Fruit fly (Drosophila melanogaster) whole organism, adult: ENCODE measurements around the gene stas.

Experiments
- CG11617 ChIP-seq: fragments of 200-800 bp; sonication (Bioruptor generic); optimal IDR thresholded peaks from 2 replicates; lab custom pipeline; 2017; ENCODE audit warnings: mild to moderate bottlenecking, missing biosample characterization, missing genetic modification reagents, missing genetic modification characterization
- CG12768 ChIP-seq: fragments of 200-800 bp; sonication (Bioruptor generic); optimal IDR thresholded peaks from 2 replicates; lab custom pipeline; 2017; ENCODE audit warnings: missing biosample characterization, missing genetic modification characterization, mild to moderate bottlenecking, moderate library complexity, missing genetic modification reagents
- CG14711 ChIP-seq: fragments of 200-800 bp; sonication (Bioruptor generic); optimal IDR thresholded peaks from 2 replicates; lab custom pipeline; 2018; ENCODE audit warnings: missing biosample characterization, mild to moderate bottlenecking, missing genetic modification characterization, moderate library complexity
- CG1620 ChIP-seq: fragments of 200-800 bp; sonication (Bioruptor generic); optimal IDR thresholded peaks from 2 replicates; lab custom pipeline; 2016; ENCODE audit warnings: missing biosample characterization, missing genetic modification characterization
- CG33017 ChIP-seq: fragments of 200-800 bp; sonication (Bioruptor generic); optimal IDR thresholded peaks from 2 replicates; lab custom pipeline; 2018; ENCODE audit warnings: missing biosample characterization, mild to moderate bottlenecking, missing genetic modification characterization, moderate library complexity
- CG5204 ChIP-seq: fragments of 200-800 bp; sonication (Bioruptor generic); optimal IDR thresholded peaks from 2 replicates; lab custom pipeline; 2016; ENCODE audit warnings: missing biosample characterization, missing genetic modification characterization
- CG7045 ChIP-seq: fragments of 200-800 bp; sonication (Bioruptor generic); optimal IDR thresholded peaks from 2 replicates; lab custom pipeline; 2017; ENCODE audit warnings: missing biosample characterization, mild to moderate bottlenecking, missing genetic modification characterization
- CG7101 ChIP-seq: fragments of 200-800 bp; sonication (Bioruptor generic); optimal IDR thresholded peaks from 2 replicates; lab custom pipeline; 2018; ENCODE audit warnings: missing biosample characterization, mild to moderate bottlenecking, missing genetic modification characterization, moderate library complexity
- Clk ChIP-seq: fragments of 200-800 bp; sonication (Bioruptor generic); optimal IDR thresholded peaks from 2 replicates; lab custom pipeline; 2017; ENCODE audit warnings: missing biosample characterization, missing genetic modification characterization
- Crg-1 ChIP-seq: fragments of 200-800 bp; sonication (Bioruptor generic); optimal IDR thresholded peaks from 2 replicates; lab custom pipeline; 2016; ENCODE audit warnings: missing biosample characterization, missing genetic modification characterization
- Hr96 ChIP-seq: fragments of 200-800 bp; sonication (Bioruptor generic); optimal IDR thresholded peaks from 2 replicates; lab custom pipeline; 2016; ENCODE audit warnings: missing biosample characterization, missing genetic modification characterization
- Mnt ChIP-seq: fragments of 200-800 bp; sonication (Bioruptor generic); optimal IDR thresholded peaks from 2 replicates; lab custom pipeline; 2016; ENCODE audit warnings: missing biosample characterization, mild to moderate bottlenecking, missing genetic modification characterization
- bab1 ChIP-seq: fragments of 200-800 bp; sonication (Bioruptor generic); optimal IDR thresholded peaks from 3 replicates; lab custom pipeline; 2019; ENCODE audit warnings: missing biosample characterization, mild to moderate bottlenecking, missing genetic modification characterization, moderate library complexity
- cic ChIP-seq: fragments of 200-800 bp; sonication (Bioruptor generic); optimal IDR thresholded peaks from 2 replicates; lab custom pipeline; 2017; ENCODE audit warnings: missing biosample characterization, mild to moderate bottlenecking, missing genetic modification characterization, moderate library complexity
- cnc ChIP-seq, 2 experiments: fragments of >200 bp; optimal IDR thresholded peaks; 2 replicates each; lab custom pipeline; 2017
- kay ChIP-seq: fragments of 200-800 bp; sonication (Bioruptor generic); peaks from one replicate; lab custom pipeline; 2016; ENCODE audit warnings: missing biosample characterization, missing genetic modification characterization, borderline replicate concordance
- ovo ChIP-seq: fragments of 200-800 bp; sonication (Bioruptor generic); optimal IDR thresholded peaks from 2 replicates; lab custom pipeline; 2016; ENCODE audit warnings: missing biosample characterization, missing genetic modification characterization
- pad ChIP-seq: fragments of 200-800 bp; sonication (Bioruptor generic); optimal IDR thresholded peaks from 3 replicates; lab custom pipeline; 2017; ENCODE audit warnings: missing biosample characterization, missing genetic modification characterization, mild to moderate bottlenecking, moderate library complexity, missing genetic modification reagents
- tj ChIP-seq: fragments of 200-800 bp; sonication (Bioruptor generic); optimal IDR thresholded peaks from 3 replicates; lab custom pipeline; 2017; ENCODE audit warnings: missing biosample characterization, mild to moderate bottlenecking, missing genetic modification characterization, moderate library complexity
- toe ChIP-seq: fragments of 200-800 bp; sonication (Bioruptor generic); optimal IDR thresholded peaks from 2 replicates; lab custom pipeline; 2016; ENCODE audit warnings: missing biosample characterization, missing genetic modification characterization

stas gene

DNA sequence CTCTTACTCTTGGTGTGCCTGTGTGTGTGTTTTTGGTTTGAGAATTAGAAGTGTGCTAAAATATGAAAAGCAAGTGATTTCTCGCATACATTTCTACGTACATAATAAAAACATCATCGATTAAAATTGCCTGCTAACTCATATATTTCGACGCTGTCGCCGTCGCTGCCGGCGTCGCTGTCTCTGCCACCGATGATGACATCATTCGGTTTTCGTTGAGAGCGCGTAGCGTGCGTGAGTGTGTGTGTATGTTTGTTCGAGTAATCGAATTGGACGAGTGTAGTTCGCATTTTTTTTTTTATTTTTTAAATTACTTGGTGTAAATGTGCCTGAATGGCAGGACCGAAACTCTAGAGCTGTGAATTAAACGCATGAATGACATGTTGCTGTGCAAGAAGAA lies 30.0 kb upstream of the stas start:
- no peak for TF ChIP-seq cnc (optimal IDR thresholded peaks at IDR 0.05; lab: Kevin White, UChicago)
- TF ChIP-seq tj, result peak; percentile 3
- no peak for TF ChIP-seq CG1620 (GFP tag; lab: Kevin White, UChicago)
- no peak for TF ChIP-seq CG7045 (GFP tag; lab: Kevin White, UChicago)

DNA sequence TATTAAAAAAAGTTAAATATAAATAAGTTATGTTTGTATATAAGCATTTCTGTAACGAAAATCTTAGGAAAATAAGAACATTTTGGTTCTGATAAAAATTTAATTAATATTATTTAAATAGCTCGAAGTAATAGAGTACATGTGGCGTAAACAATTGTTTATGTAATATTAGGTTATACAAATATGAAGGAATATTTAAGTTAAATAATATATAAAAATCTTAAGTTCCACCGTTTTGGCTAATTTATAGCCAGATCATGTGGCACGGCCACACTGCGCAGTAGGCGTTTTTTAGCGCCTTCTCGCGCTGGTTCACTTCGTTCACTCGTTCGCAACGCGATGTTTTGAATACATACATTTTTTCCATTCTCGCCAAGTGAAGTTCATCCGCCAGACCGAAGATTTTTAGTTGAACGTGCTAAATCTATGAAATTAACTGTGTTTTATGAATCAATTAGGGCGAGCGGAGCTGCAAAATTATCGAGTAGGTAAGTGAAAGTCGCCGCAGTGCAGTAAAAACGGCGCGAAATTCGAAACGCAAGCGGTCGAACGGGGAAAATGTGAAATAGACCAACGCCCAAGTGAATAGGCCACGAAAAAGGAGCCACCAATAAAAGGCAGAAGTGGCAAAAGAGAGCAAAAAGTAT lies 29.5 kb upstream of the stas start, which contains the start of gene beta-Spec:
Gene beta-Spec (plus strand): TSS at position 323 of the 647 bp plus-strand sequence.
- TF ChIP-seq toe (GFP tag; lab: Kevin White, UChicago) (no peak), bab1 (GFP tag; lab: Kevin White, UChicago) (peak; percentile 40)

DNA sequence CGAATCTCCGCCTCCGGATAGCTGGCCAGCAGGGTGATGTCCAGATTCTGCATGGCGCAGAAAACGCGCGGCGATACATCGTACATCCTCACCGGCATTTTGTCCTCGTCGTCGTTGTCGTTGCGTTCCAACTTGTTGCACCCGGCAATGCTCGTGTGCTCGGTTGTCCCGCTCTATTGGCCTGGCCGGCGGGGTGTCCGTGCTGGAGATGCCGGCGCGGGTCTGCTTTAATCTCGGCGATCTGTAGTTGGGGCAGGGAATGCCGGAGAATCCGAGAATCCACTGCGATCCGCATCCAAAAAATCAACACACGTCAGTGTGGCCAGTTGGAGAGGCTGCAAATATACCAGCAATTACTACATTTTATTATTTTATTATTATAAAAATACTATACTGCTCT lies 28.8 kb upstream of the stas start, which contains the start of gene IntS2:
Gene IntS2 (minus strand): TSS at position 318 of the 400 bp plus-strand sequence.
- TF ChIP-seq Clk, result no peak
- TF ChIP-seq CG5204 (GFP tag; lab: Kevin White, UChicago), result no peak
- no peak for TF ChIP-seq kay (GFP tag; lab: Kevin White, UChicago)
- TF ChIP-seq Mnt (GFP tag; lab: Kevin White, UChicago), result no peak
- no peak for TF ChIP-seq bab1 (GFP tag; lab: Kevin White, UChicago)
- no peak for TF ChIP-seq cic (GFP tag; lab: Kevin White, UChicago)
- no peak for TF ChIP-seq CG14711 (tag; lab: Kevin White, UChicago)
- TF ChIP-seq CG7045 (GFP tag; lab: Kevin White, UChicago), result no peak
- no peak for TF ChIP-seq CG1620 (GFP tag; lab: Kevin White, UChicago)
- no peak for TF ChIP-seq Crg-1
- TF ChIP-seq ovo, result no peak
- no peak for TF ChIP-seq tj

DNA sequence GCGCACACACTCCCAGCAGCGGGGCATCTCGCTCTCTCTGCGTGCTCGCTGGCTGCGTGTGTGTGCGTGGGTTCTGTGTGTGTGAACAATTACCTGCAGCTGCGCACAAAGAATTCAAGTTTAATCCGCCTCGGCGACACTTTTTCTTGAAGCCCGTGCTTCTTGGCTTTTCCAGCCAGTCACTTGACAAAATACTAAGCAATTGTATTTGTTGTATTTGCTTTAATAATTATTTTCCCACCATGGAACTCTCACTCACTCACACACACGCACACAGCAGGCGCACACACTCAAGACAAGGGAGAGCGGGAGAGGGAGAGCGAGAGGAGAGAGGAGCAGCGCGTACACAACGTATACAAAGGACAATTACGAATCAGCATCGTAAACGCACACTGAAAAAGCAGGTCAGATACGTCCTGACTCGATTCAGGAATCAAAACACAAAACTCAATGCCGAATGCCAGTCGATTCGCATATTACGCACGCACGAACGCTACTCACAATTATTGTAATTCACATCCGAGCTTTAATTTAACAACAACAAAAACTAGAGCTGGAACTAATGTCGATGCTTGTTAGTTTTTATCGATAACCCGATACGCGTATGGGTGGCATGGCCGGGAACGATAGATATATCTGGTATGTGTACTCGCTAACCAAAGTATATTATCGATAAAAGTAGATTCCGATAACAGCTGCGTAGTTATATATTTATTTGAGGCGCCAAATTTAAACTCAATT lies 24.5 kb upstream of the stas start, which contains the start of gene RhoGAPp190:
Gene RhoGAPp190 (minus strand): TSS at position 565 of the 741 bp plus-strand sequence.
- TF ChIP-seq toe (GFP tag; lab: Kevin White, UChicago) (no peak), Crg-1 (no peak), CG12768 (no peak), CG1620 (GFP tag; lab: Kevin White, UChicago) (no peak), cic (GFP tag; lab: Kevin White, UChicago) (peak; percentile 29), CG14711 (tag; lab: Kevin White, UChicago) (no peak), Hr96 (no peak), pad (GFP tag; lab: Kevin White, UChicago) (peak; percentile 58), ovo (no peak), CG33017 (no peak), tj (peak; percentile 43), CG5204 (GFP tag; lab: Kevin White, UChicago) (no peak), CG11617 (GFP tag; lab: Kevin White, UChicago) (no peak), CG7101 (tag; lab: Kevin White, UChicago) (peak; percentile 39), cnc (optimal IDR thresholded peaks at IDR 0.05; lab: Kevin White, UChicago) (no peak), Mnt (GFP tag; lab: Kevin White, UChicago) (peak; percentile 45), Clk (no peak), bab1 (GFP tag; lab: Kevin White, UChicago) (peak; percentile 74), kay (GFP tag; lab: Kevin White, UChicago) (no peak), CG7045 (GFP tag; lab: Kevin White, UChicago) (no peak)

DNA sequence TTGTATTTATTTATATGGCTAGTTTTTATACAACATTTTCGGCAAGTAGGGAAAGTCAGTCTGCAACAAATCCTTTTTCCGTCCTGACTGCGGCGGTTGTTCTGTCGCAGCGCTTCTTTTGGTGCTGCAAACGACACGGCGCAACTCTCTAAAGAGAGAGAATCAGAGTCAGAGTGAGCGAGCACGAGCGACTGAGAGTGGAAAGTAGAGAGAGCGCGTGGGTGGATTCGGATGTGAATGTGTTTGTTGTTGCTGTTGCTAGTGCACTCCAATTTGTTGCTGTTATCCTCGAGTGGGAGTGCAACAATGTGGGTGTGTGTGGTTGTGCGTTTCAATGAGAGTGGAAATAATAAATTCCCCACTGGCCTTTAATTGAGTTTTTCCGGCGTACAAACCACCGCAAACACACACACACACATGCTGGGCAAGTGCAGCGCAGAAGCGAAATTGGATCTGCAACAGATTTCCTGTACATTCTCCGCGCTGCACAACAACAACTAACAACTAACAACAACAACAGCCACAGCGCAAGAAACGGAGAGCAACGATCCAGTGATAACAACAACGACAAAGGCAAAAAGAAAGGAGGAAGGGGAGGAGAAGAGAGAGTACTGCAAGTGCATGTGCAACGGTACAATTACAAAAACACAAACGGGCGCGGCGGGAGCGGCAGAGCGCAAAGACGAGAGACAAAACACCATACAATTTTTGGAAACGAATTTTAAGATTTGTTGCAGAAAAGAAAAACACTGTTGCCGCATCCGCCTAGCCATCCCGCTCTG lies 23.7 kb upstream of the stas start:
- TF ChIP-seq ovo (peak; percentile 38), pad (GFP tag; lab: Kevin White, UChicago) (peak; percentile 91), CG12768 (no peak), cic (GFP tag; lab: Kevin White, UChicago) (no peak), bab1 (GFP tag; lab: Kevin White, UChicago) (no peak), Hr96 (no peak), CG7101 (tag; lab: Kevin White, UChicago) (no peak), toe (GFP tag; lab: Kevin White, UChicago) (no peak), Clk (no peak), CG7045 (GFP tag; lab: Kevin White, UChicago) (no peak), CG11617 (GFP tag; lab: Kevin White, UChicago) (no peak), CG14711 (tag; lab: Kevin White, UChicago) (no peak), kay (GFP tag; lab: Kevin White, UChicago) (no peak), Crg-1 (no peak), CG5204 (GFP tag; lab: Kevin White, UChicago) (no peak), cnc (optimal IDR thresholded peaks at IDR 0.05; lab: Kevin White, UChicago) (no peak), CG1620 (GFP tag; lab: Kevin White, UChicago) (no peak), CG33017 (no peak)

DNA sequence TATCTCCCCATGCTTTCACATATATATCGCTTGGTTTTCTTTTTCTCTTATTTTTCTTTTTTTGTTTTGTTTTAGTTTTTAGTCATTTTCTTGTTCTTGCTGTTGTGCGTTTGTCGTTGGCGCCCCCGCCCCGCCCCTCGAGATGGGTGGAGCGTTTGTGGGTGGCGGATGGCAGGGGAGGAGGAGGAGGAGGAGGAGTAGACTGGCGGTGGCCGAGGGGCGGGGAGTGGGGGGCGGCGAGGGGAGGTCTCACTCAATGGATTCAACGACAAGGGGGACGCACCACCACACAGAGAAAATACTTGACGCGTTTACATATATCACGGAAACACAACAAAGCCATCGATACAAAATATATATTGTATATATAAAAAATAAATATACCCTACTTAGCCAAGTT lies 13.1 kb upstream of the stas start:
- TF ChIP-seq CG33017 (no peak), CG7045 (GFP tag; lab: Kevin White, UChicago) (no peak), Mnt (GFP tag; lab: Kevin White, UChicago) (no peak), Clk (no peak), cic (GFP tag; lab: Kevin White, UChicago) (no peak), CG1620 (GFP tag; lab: Kevin White, UChicago) (no peak), bab1 (GFP tag; lab: Kevin White, UChicago) (no peak), Hr96 (no peak)
